Worm (Caenorhabditis elegans): ENCODE measurements around the gene Y46C8AM.1.

ce11 chrIV:3914462-3914861, 48.2 kb upstream of the Y46C8AM.1 start, which contains the start of gene F56D6.19:
- TF ChIP-seq akir-1 (GFP tag; optimal IDR thresholded peaks at IDR 0.05), result no peak
- TF ChIP-seq bed-1 (GFP tag; IDR thresholded peaks at IDR 0.05), result no peak
- TF ChIP-seq attf-6 (GFP tag; IDR thresholded peaks at IDR 0.05), result no peak
- no peak for TF ChIP-seq Y53G8AR.9 (GFP tag; conservative IDR thresholded peaks at IDR 0.05)
- no peak for TF ChIP-seq C06A6.2 (GFP tag; conservative IDR thresholded peaks at IDR 0.05)
- TF ChIP-seq aptf-3 (GFP tag; IDR thresholded peaks at IDR 0.05), result no peak
- no peak for TF ChIP-seq madf-3 (GFP tag; IDR thresholded peaks at IDR 0.05)
- TF ChIP-seq let-607 (tag; optimal IDR thresholded peaks at IDR 0.05), result no peak

All from whole organism, young adult.